Worm (Caenorhabditis elegans): ENCODE measurements around the gene Y26G10.1.

Y26G10.1 gene

DNA sequence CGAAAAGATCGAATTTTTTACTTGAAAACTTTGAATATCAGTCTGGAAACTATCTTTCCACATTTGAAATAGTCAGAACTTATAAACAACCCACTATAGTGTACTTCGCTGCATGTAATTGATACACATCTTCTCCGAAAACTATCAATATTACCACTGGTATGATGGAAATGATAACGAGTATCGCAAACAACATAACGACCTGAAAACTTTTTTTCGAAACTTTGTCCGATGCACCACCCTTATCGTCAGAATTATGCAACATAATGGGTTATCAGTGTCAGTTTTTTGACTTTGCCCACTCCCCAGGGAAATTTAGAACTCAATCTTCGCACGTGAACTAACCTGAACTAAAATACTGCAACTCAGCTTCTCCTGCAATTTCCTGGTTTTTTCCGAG lies 33.4 kb downstream of the Y26G10.1 start:
- TF ChIP-seq drap-1 (GFP tag; optimal IDR thresholded peaks at IDR 0.05) (no peak), bed-3 (GFP tag; optimal IDR thresholded peaks at IDR 0.05) (no peak), unc-62 (GFP tag; optimal IDR thresholded peaks at IDR 0.05) (no peak)

DNA sequence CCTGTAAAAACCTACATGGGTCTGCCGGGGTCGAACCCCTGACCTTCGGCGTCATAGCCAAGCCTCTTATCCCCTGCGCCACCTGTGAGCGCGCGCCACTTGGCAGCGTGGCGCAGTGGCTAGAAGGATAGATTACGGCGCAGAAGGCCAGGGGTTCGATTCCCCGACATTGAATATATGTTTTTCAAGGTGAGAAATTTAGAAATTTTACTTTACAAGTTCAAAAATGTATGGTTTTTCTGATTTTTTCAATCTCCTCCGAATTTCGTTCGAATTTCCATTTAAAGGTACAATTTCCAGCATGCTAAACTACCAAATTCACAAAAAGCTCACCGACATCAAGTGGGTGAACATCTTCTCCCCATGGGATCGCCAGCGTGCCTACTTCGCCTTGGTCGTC lies 35.7 kb downstream of the Y26G10.1 start, which contains the start of gene dgat-2:
Gene dgat-2, plus strand, starts transcription at position 301 of the 400 bp plus-strand sequence.
- TF ChIP-seq sem-2 (GFP tag; optimal IDR thresholded peaks at IDR 0.05) (no peak), bed-3 (GFP tag; optimal IDR thresholded peaks at IDR 0.05) (no peak), sptf-1 (tag; optimal IDR thresholded peaks at IDR 0.05) (no peak), unc-120 (tag; optimal IDR thresholded peaks at IDR 0.05; ENCODE audit: poor library complexity, severe bottlenecking) (no peak), unc-62 (GFP tag; optimal IDR thresholded peaks at IDR 0.05) (no peak), nhr-76 (tag; optimal IDR thresholded peaks at IDR 0.05) (no peak), elt-1 (tag; optimal IDR thresholded peaks at IDR 0.05; ENCODE audit: borderline replicate concordance, insufficient read depth) (no peak), elt-3 (tag; optimal IDR thresholded peaks at IDR 0.05) (no peak), ceh-39 (tag; optimal IDR thresholded peaks at IDR 0.05) (no peak), flh-1 (GFP tag; optimal IDR thresholded peaks at IDR 0.05) (no peak), zip-8 (tag; optimal IDR thresholded peaks at IDR 0.05) (no peak), mls-2 (tag; optimal IDR thresholded peaks at IDR 0.05) (no peak), lin-13 (tag; optimal IDR thresholded peaks at IDR 0.05) (no peak), tbx-8 (GFP tag; optimal IDR thresholded peaks at IDR 0.05) (no peak), snpc-4 (tag; optimal IDR thresholded peaks at IDR 0.05) (no peak), nhr-12 (tag; optimal IDR thresholded peaks at IDR 0.05) (no peak)

DNA sequence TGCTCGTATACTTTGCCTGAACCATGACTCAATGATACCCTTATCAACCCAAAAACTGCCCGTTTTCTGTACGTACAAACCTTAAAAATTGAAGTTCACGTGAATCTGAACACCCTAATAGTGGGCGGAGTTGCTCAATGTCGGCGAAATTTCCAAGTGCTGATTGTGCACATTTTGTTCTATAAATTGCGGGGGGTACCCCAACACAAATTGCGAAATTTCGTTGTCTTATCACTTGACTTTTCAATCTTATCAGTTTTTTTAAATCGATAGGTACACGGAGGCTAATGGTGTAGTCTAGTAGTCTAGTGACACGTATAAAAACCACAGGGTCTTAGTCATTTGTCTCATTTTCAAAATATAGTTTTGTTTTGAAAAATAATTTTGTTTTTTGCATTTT lies 36.5 kb downstream of the Y26G10.1 start, which contains the start of gene fbxa-108:
Gene fbxa-108, minus strand, starts transcription at position 158 of the 400 bp plus-strand sequence.
- no peak for TF ChIP-seq unc-39 (tag; optimal IDR thresholded peaks at IDR 0.05)
- no peak for TF ChIP-seq nhr-76 (tag; optimal IDR thresholded peaks at IDR 0.05)
- TF ChIP-seq nhr-2 (tag; optimal IDR thresholded peaks at IDR 0.05): no peak
- TF ChIP-seq snpc-4 (tag; optimal IDR thresholded peaks at IDR 0.05): no peak

DNA sequence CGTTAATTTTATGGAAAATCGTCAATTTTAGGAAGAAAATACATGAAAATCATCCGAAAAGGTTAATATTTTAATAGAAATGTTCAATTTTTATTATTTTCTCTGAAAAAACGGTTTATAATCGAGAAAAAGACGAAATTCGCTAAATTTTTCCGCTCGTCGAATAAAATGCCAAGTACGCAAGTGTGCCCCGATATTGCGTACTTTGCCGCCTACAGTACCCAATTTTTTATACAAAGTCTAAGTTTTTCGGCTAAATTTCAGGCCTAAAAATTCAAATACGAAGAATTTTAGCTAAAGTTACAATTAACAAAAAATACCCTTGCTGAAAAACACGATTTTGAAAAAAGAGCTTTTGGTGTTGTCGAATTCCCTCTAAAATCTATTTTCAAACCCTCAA lies 36.9 kb downstream of the Y26G10.1 start:
- TF ChIP-seq sptf-1 (tag; optimal IDR thresholded peaks at IDR 0.05) (no peak), snpc-4 (tag; optimal IDR thresholded peaks at IDR 0.05) (no peak), nhr-28 (tag; optimal IDR thresholded peaks at IDR 0.05) (no peak), nhr-76 (tag; optimal IDR thresholded peaks at IDR 0.05) (no peak), nhr-12 (tag; optimal IDR thresholded peaks at IDR 0.05) (no peak), lin-13 (tag; optimal IDR thresholded peaks at IDR 0.05) (no peak), ceh-39 (tag; optimal IDR thresholded peaks at IDR 0.05) (no peak), pha-4 (tag; optimal IDR thresholded peaks at IDR 0.05) (no peak), nhr-237 (tag; optimal IDR thresholded peaks at IDR 0.05) (no peak), tbx-8 (GFP tag; optimal IDR thresholded peaks at IDR 0.05) (no peak), sem-2 (GFP tag; optimal IDR thresholded peaks at IDR 0.05) (no peak), mls-2 (tag; optimal IDR thresholded peaks at IDR 0.05) (no peak), blmp-1 (tag; optimal IDR thresholded peaks at IDR 0.05) (no peak), lsy-2 (tag; optimal IDR thresholded peaks at IDR 0.05) (no peak), zip-8 (tag; optimal IDR thresholded peaks at IDR 0.05) (no peak), mep-1 (tag; optimal IDR thresholded peaks at IDR 0.05) (no peak), drap-1 (GFP tag; optimal IDR thresholded peaks at IDR 0.05) (no peak), mab-5 (tag; optimal IDR thresholded peaks at IDR 0.05) (no peak), flh-1 (GFP tag; optimal IDR thresholded peaks at IDR 0.05) (no peak)

DNA sequence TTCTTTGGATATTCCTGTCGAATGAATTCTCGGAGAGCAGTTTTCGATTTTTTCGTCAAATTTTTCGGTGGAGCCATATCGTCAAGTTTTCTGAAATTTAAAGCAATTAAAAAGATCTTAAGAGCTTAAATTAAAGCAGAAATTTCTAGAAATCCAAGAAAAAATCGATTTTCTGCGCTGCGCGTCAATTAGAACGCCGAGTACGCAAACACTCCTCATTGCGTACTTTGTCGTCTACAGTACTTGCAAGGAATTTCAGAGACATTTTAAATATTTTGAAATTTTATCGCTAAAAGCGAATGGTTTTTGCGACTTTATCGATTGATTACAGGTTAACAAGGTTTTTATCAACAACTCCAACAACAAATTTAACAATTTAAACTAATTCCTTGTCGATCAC lies 40.5 kb downstream of the Y26G10.1 start:
- no peak for TF ChIP-seq sptf-1 (tag; optimal IDR thresholded peaks at IDR 0.05)
- TF ChIP-seq drap-1 (GFP tag; optimal IDR thresholded peaks at IDR 0.05): no peak
- no peak for TF ChIP-seq lin-32 (GFP tag; optimal IDR thresholded peaks at IDR 0.05)
- no peak for TF ChIP-seq ham-2 (GFP tag; optimal IDR thresholded peaks at IDR 0.05)
- TF ChIP-seq ztf-11 (tag; optimal IDR thresholded peaks at IDR 0.05): no peak
- TF ChIP-seq snpc-4 (tag; optimal IDR thresholded peaks at IDR 0.05): no peak
- TF ChIP-seq flh-1 (GFP tag; optimal IDR thresholded peaks at IDR 0.05): no peak
- no peak for TF ChIP-seq nhr-2 (tag; optimal IDR thresholded peaks at IDR 0.05)
- TF ChIP-seq sem-2 (GFP tag; optimal IDR thresholded peaks at IDR 0.05): no peak
- TF ChIP-seq elt-1 (tag; optimal IDR thresholded peaks at IDR 0.05; ENCODE audit: borderline replicate concordance, insufficient read depth): no peak
- no peak for TF ChIP-seq bed-3 (GFP tag; optimal IDR thresholded peaks at IDR 0.05)
- no peak for TF ChIP-seq lsy-2 (tag; optimal IDR thresholded peaks at IDR 0.05)
- TF ChIP-seq mls-2 (tag; optimal IDR thresholded peaks at IDR 0.05): no peak

DNA sequence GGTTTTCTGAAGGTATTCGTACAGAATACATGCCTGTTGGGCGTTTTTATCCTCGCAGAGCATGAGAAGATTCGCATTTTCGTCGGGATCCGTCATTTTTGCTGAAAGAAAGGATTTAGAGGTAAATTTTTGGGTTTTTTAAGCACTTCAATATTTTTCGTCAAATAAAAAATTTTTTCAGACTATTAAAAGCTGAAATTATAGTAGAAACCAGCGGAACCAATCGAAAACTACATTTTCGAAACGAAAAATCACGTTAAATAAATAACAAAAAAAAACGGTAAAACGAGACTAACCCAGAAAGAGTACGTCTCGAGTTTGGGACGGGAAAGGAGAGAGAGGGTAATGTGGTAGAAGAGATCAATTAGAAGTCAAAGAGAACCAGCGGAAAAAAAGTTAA lies 45.3 kb downstream of the Y26G10.1 start, which contains the start of gene fbxa-192:
Gene fbxa-192, minus strand, starts transcription at position 101 of the 400 bp plus-strand sequence.
- TF ChIP-seq zip-8 (tag; optimal IDR thresholded peaks at IDR 0.05) (no peak), cnd-1 (tag; optimal IDR thresholded peaks at IDR 0.05) (no peak), ceh-43 (GFP tag; optimal IDR thresholded peaks at IDR 0.05) (no peak), elt-3 (tag; optimal IDR thresholded peaks at IDR 0.05) (no peak), hlh-1 (tag; optimal IDR thresholded peaks at IDR 0.05) (no peak)
